Worm (Caenorhabditis elegans): ENCODE data around the gene cox-10.

cox-10 gene

ce11 chrII:12672512-12672911 lies 7.2 kb upstream of the cox-10 start:
- no peak for TF ChIP-seq ceh-22 (tag; optimal IDR thresholded peaks at IDR 0.05)
- TF ChIP-seq ceh-24 (tag; optimal IDR thresholded peaks at IDR 0.05): no peak
- TF ChIP-seq C38D4.7 (GFP tag; optimal IDR thresholded peaks at IDR 0.05): no peak
- TF ChIP-seq unc-55 (GFP tag; optimal IDR thresholded peaks at IDR 0.05): no peak
- TF ChIP-seq madf-2 (tag; optimal IDR thresholded peaks at IDR 0.05): no peak
- TF ChIP-seq npax-4 (tag; optimal IDR thresholded peaks at IDR 0.05): no peak
- TF ChIP-seq ceh-48 (tag; optimal IDR thresholded peaks at IDR 0.05): no peak
- no peak for TF ChIP-seq ceh-31 (tag; optimal IDR thresholded peaks at IDR 0.05)
- TF ChIP-seq sdc-2 (tag; optimal IDR thresholded peaks at IDR 0.05): no peak
- TF ChIP-seq K02D7.2 (tag; optimal IDR thresholded peaks at IDR 0.05): no peak
- no peak for TF ChIP-seq T23F11.4 (GFP tag; optimal IDR thresholded peaks at IDR 0.05)
- no peak for TF ChIP-seq ceh-30 (tag; optimal IDR thresholded peaks at IDR 0.05)
- TF ChIP-seq ceh-6 (GFP tag; optimal IDR thresholded peaks at IDR 0.05): no peak
- TF ChIP-seq pha-2 (tag; optimal IDR thresholded peaks at IDR 0.05): no peak
- TF ChIP-seq syd-9 (tag; optimal IDR thresholded peaks at IDR 0.05): no peak
- no peak for TF ChIP-seq hlh-6 (tag; optimal IDR thresholded peaks at IDR 0.05)
- no peak for TF ChIP-seq elt-4 (tag; optimal IDR thresholded peaks at IDR 0.05)
- no peak for TF ChIP-seq rnt-1 (tag; optimal IDR thresholded peaks at IDR 0.05)

DNA sequence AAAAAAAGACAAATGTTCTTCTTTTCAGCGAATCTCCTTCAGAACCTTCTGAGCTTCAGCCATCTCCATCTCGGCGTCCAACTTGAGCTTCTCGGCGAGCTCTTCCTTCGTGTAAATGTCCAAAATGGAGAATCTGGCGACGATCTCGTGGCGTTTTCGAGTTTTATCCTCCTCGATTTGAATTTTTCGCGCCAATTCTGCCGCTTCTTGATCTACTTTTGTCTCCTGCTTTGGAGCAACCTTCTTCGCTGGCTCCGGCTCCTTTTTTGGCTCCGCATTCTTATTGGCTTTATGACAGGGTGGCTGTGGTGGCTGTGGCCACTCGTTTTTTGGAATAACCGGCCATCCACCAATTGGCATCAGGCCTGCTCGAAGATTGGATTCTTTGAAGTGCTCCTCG lies 6.4 kb upstream of the cox-10 start:
- no peak for TF ChIP-seq ahr-1 (tag; optimal IDR thresholded peaks at IDR 0.05)
- TF ChIP-seq sox-2 (GFP tag; IDR thresholded peaks at IDR 0.05): no peak
- TF ChIP-seq K02D7.2 (tag; optimal IDR thresholded peaks at IDR 0.05): no peak
- no peak for TF ChIP-seq lim-6 (tag; optimal IDR thresholded peaks at IDR 0.05)
- no peak for TF ChIP-seq ama-1 (optimal IDR thresholded peaks at IDR 0.05)
- no peak for TF ChIP-seq pha-4 (tag; optimal IDR thresholded peaks at IDR 0.05)
- no peak for TF ChIP-seq ceh-30 (tag; optimal IDR thresholded peaks at IDR 0.05)
- TF ChIP-seq nfya-1 (tag; optimal IDR thresholded peaks at IDR 0.05): no peak
- no peak for TF ChIP-seq fkh-10 (GFP tag; optimal IDR thresholded peaks at IDR 0.05)
- TF ChIP-seq hlh-8 (tag; optimal IDR thresholded peaks at IDR 0.05): no peak
- no peak for TF ChIP-seq hlh-15 (tag; optimal IDR thresholded peaks at IDR 0.05)
- TF ChIP-seq tbx-2 (tag; optimal IDR thresholded peaks at IDR 0.05): no peak
- TF ChIP-seq Y22D7AL.16 (tag; optimal IDR thresholded peaks at IDR 0.05): no peak
- TF ChIP-seq C38D4.7 (GFP tag; optimal IDR thresholded peaks at IDR 0.05): no peak
- no peak for TF ChIP-seq pros-1 (tag; optimal IDR thresholded peaks at IDR 0.05)

ce11 chrII:12677710-12677974 lies 2.1 kb upstream of the cox-10 start, which contains the start of gene Y38E10A.22:
Gene Y38E10A.22 (minus strand): TSS chrII:12677810.
- no peak for TF ChIP-seq zip-5 (tag; optimal IDR thresholded peaks at IDR 0.05)
- TF ChIP-seq pag-3 (tag; optimal IDR thresholded peaks at IDR 0.05; ENCODE audit: borderline replicate concordance): no peak
- TF ChIP-seq lim-6 (tag; optimal IDR thresholded peaks at IDR 0.05): no peak
- TF ChIP-seq pax-1 (tag; optimal IDR thresholded peaks at IDR 0.05): no peak

DNA sequence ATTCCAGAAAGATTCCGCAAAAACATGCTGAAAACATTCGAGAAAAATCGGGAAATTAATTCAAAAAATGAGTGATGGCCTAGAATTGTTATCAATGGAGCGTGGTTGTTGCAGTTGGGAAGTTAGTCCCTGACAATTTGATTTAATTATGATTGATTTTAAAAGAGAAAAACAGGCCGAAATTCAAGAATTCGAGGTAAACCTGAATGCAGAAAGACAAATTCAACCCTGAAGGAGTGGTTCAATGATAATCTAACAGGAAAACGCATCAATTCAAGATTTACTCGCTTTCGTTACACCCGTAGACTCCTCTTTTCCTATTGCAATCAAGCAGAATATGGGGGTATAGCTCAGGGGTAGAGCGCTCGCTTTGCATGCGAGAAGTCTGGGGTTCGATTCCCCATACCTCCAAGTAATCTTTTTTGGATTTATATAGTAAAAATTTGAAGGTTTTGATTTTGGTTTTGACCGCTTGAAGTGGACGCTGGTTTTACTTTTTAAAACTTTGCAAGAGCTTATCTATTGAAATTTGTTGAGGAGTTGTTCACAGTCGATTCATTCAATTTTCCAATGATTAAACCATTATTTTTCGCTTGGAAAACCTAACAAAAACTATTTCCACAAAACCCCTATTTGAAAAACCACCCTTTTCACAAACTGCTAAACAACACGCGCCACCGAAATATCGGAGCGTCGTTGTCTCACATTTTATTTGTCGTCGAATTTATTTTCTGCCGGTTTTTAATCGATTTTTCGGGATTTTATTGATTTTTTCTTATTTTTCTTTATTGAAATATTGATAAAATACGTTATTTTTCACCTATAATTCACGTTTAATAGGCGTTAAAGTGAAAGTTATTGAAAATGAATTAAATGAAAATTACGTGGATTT lies 1.5 kb upstream of the cox-10 start:
- TF ChIP-seq ama-1 (optimal IDR thresholded peaks at IDR 0.05) (no peak), nhr-232 (tag; optimal IDR thresholded peaks at IDR 0.05) (no peak), ceh-30 (tag; optimal IDR thresholded peaks at IDR 0.05) (no peak), ceh-2 (tag; optimal IDR thresholded peaks at IDR 0.05) (peak; percentile 79), sox-2 (GFP tag; IDR thresholded peaks at IDR 0.05) (no peak), nhr-11 (tag; optimal IDR thresholded peaks at IDR 0.05) (no peak), C08G9.2 (tag; optimal IDR thresholded peaks at IDR 0.05) (peak; percentile 89), sox-4 (tag; optimal IDR thresholded peaks at IDR 0.05) (no peak), ceh-6 (GFP tag; optimal IDR thresholded peaks at IDR 0.05) (no peak), madf-2 (tag; optimal IDR thresholded peaks at IDR 0.05) (no peak), lim-6 (tag; optimal IDR thresholded peaks at IDR 0.05) (no peak), unc-42 (tag; optimal IDR thresholded peaks at IDR 0.05) (peak; percentile 93), pha-4 (tag; optimal IDR thresholded peaks at IDR 0.05) (no peak), gmeb-2 (tag; optimal IDR thresholded peaks at IDR 0.05) (no peak), K02D7.2 (tag; optimal IDR thresholded peaks at IDR 0.05) (no peak), K09A11.1 (tag; optimal IDR thresholded peaks at IDR 0.05; ENCODE audit: insufficient read depth) (no peak), ztf-16 (tag; optimal IDR thresholded peaks at IDR 0.05) (no peak), eyg-1 (tag; optimal IDR thresholded peaks at IDR 0.05) (no peak), Y22D7AL.16 (tag; optimal IDR thresholded peaks at IDR 0.05) (no peak), hlh-8 (tag; optimal IDR thresholded peaks at IDR 0.05) (peak; percentile 39), ttx-3 (tag; optimal IDR thresholded peaks at IDR 0.05) (no peak), mec-3 (tag; optimal IDR thresholded peaks at IDR 0.05; ENCODE audit: borderline replicate concordance) (no peak), F13H6.1 (tag; optimal IDR thresholded peaks at IDR 0.05) (peak; percentile 47), che-1 (tag; optimal IDR thresholded peaks at IDR 0.05) (peak; percentile 26)
